ENCODE assay signal across 1 fruit fly cellular context in genomic region chr3R:10664942-10665341, dm6.
TF ChIP-seq lines count a peak whose summit lies in the region.

No protein-coding gene starts in this region.

TF ChIP-seq in whole organism, embryonic, 481 proteins besides CTCF, POLR2A, EP300 and RAD21 (continued from another document and continues in another):
- TF ChIP-seq CG1832 (GFP tag; optimal IDR thresholded peaks at IDR 0.05; lab: Kevin White, UChicago) (peak; percentile 92), sens (GFP tag; lab: Kevin White, UChicago) (peak; percentile 91), CG18619 (GFP tag; optimal IDR thresholded peaks at IDR 0.05; lab: Kevin White, UChicago) (peak; percentile 25), Gsc (GFP tag; IDR thresholded peaks at IDR 0.05; lab: Robert Waterston, UW) (no peak), H2.0 (GFP tag; IDR thresholded peaks at IDR 0.05; lab: Robert Waterston, UW) (peak; percentile 29), CG6765 (GFP tag; optimal IDR thresholded peaks at IDR 0.05; lab: Kevin White, UChicago) (peak; percentile 15), Atf6 (GFP tag; IDR thresholded peaks at IDR 0.05; lab: Robert Waterston, UW) (0 out of 2 replicates have a peak, but pooled peaks have one; percentile 22), CG11456 (GFP tag; IDR thresholded peaks at IDR 0.05; lab: Robert Waterston, UW) (peak; percentile 67; the same call in 2 of the 3 replicates), lmd (GFP tag; IDR thresholded peaks at IDR 0.05; lab: Robert Waterston, UW) (no peak), ham (GFP tag; IDR thresholded peaks at IDR 0.05; lab: Robert Waterston, UW) (no peak), bowl (GFP tag; IDR thresholded peaks at IDR 0.05; lab: Robert Waterston, UW) (no peak), Sry-β (GFP tag; optimal IDR thresholded peaks at IDR 0.05; lab: Kevin White, UChicago) (peak; percentile 31), CG18262 (tag; optimal IDR thresholded peaks at IDR 0.05; lab: Kevin White, UChicago) (peak; percentile 61), HLHmδ (GFP tag; optimal IDR thresholded peaks at IDR 0.05; lab: Kevin White, UChicago) (peak; percentile 85), da (GFP tag; optimal IDR thresholded peaks at IDR 0.05; lab: Kevin White, UChicago) (no peak), Trl (optimal IDR thresholded peaks at IDR 0.05; lab: Kevin White, UChicago) (no peak), Trl (GFP tag; optimal IDR thresholded peaks at IDR 0.05; lab: Kevin White, UChicago) (peak; percentile 44), CG8281 (tag; optimal IDR thresholded peaks at IDR 0.05; lab: Kevin White, UChicago) (peak; percentile 24), cg (GFP tag; optimal IDR thresholded peaks at IDR 0.05; lab: Kevin White, UChicago) (peak; percentile 29), Bgb (GFP tag; IDR thresholded peaks at IDR 0.05; lab: Robert Waterston, UW; ENCODE audit: partially characterized antibody) (peak; percentile 9; the same call in 1 of the 2 replicates), chm (GFP tag; IDR thresholded peaks at IDR 0.05; lab: Robert Waterston, UW) (peak; percentile 85), CG8388 (GFP tag; optimal IDR thresholded peaks at IDR 0.05; lab: Kevin White, UChicago) (peak; percentile 52), corto (GFP tag; optimal IDR thresholded peaks at IDR 0.05; lab: Kevin White, UChicago) (no peak), CG18764 (GFP tag; optimal IDR thresholded peaks at IDR 0.05; lab: Kevin White, UChicago) (peak; percentile 20), Usf (GFP tag; optimal IDR thresholded peaks at IDR 0.05; lab: Kevin White, UChicago) (no peak), slp2 (GFP tag; optimal IDR thresholded peaks at IDR 0.05; lab: Kevin White, UChicago) (peak; percentile 14), pum (GFP tag; optimal IDR thresholded peaks at IDR 0.05; lab: Kevin White, UChicago) (peak; percentile 20), disco-r (GFP tag; optimal IDR thresholded peaks at IDR 0.05; lab: Kevin White, UChicago) (no peak), caup (GFP tag; optimal IDR thresholded peaks at IDR 0.05; lab: Kevin White, UChicago; ENCODE audit: severe bottlenecking) (peak; percentile 56), bbx (GFP tag; IDR thresholded peaks at IDR 0.05; lab: Robert Waterston, UW; ENCODE audit: partially characterized antibody) (peak; percentile 43), lola (GFP tag; optimal IDR thresholded peaks at IDR 0.05; lab: Kevin White, UChicago) (peak in 1 of 3 experiments; percentile 17), kni (GFP tag; optimal IDR thresholded peaks at IDR 0.05; lab: Kevin White, UChicago) (peak; percentile 65), CHES-1-like (GFP tag; optimal IDR thresholded peaks at IDR 0.05; lab: Kevin White, UChicago) (peak; percentile 14), dimm (GFP tag; IDR thresholded peaks at IDR 0.05; lab: Robert Waterston, UW) (no peak), HLH3B (GFP tag; IDR thresholded peaks at IDR 0.05; lab: Robert Waterston, UW) (peak; percentile 49; the same call in 1 of the 2 replicates), Ets65A (GFP tag; lab: Kevin White, UChicago) (no peak), Med (GFP tag; lab: Kevin White, UChicago) (peak; percentile 91), Mrtf (GFP tag; IDR thresholded peaks at IDR 0.05; lab: Robert Waterston, UW) (peak; percentile 44; the same call in 1 of the 3 replicates), CG4730 (GFP tag; IDR thresholded peaks at IDR 0.05; lab: Robert Waterston, UW) (peak; percentile 50; the same call in 1 of the 2 replicates), org-1 (GFP tag; optimal IDR thresholded peaks at IDR 0.05; lab: Kevin White, UChicago) (peak; percentile 54), CoRest (tag; optimal IDR thresholded peaks at IDR 0.05; lab: Kevin White, UChicago) (peak; percentile 65), CG10366 (GFP tag; IDR thresholded peaks at IDR 0.05; lab: Robert Waterston, UW) (peak; percentile 32; the same call in 1 of the 2 replicates), Hmr (GFP tag; optimal IDR thresholded peaks at IDR 0.05; lab: Kevin White, UChicago) (peak; percentile 54), cwo (GFP tag; optimal IDR thresholded peaks at IDR 0.05; lab: Kevin White, UChicago) (peak; percentile 23), HmgD (GFP tag; optimal IDR thresholded peaks at IDR 0.05; lab: Kevin White, UChicago) (peak; percentile 37), br (optimal IDR thresholded peaks at IDR 0.05; lab: Kevin White, UChicago) (no peak), Hsf (GFP tag; optimal IDR thresholded peaks at IDR 0.05; lab: Kevin White, UChicago) (peak; percentile 23), CG10431 (GFP tag; optimal IDR thresholded peaks at IDR 0.05; lab: Kevin White, UChicago) (peak; percentile 76), zf30C (GFP tag; optimal IDR thresholded peaks at IDR 0.05; lab: Kevin White, UChicago) (peak; percentile 58), prd (optimal IDR thresholded peaks at IDR 0.05; lab: Kevin White, UChicago) (no peak), prd (GFP tag; IDR thresholded peaks at IDR 0.05; lab: Robert Waterston, UW) (peak; percentile 36; the same call in 1 of the 3 replicates), CG8478 (optimal IDR thresholded peaks at IDR 0.05; lab: Kevin White, UChicago) (peak; percentile 87), CG10209 (GFP tag; optimal IDR thresholded peaks at IDR 0.05; lab: Kevin White, UChicago) (peak; percentile 33), CG31224 (GFP tag; IDR thresholded peaks at IDR 0.05; lab: Robert Waterston, UW) (0 out of 2 replicates have a peak, but pooled peaks have one; percentile 35), CG4854 (GFP tag; optimal IDR thresholded peaks at IDR 0.05; lab: Kevin White, UChicago) (peak; percentile 17), ash1 (GFP tag; optimal IDR thresholded peaks at IDR 0.05; lab: Kevin White, UChicago) (peak; percentile 88), H15 (GFP tag; IDR thresholded peaks at IDR 0.05; lab: Robert Waterston, UW) (peak; percentile 54; the same call in 2 of the 3 replicates), Lim3 (GFP tag; IDR thresholded peaks at IDR 0.05; lab: Robert Waterston, UW) (no peak), Atf-2 (GFP tag; optimal IDR thresholded peaks at IDR 0.05; lab: Kevin White, UChicago) (no peak), bcd (GFP tag; optimal IDR thresholded peaks at IDR 0.05; lab: Kevin White, UChicago) (peak; percentile 38), NC2β (GFP tag; optimal IDR thresholded peaks at IDR 0.05; lab: Kevin White, UChicago) (peak; percentile 3), Blimp-1 (GFP tag; optimal IDR thresholded peaks at IDR 0.05; lab: Kevin White, UChicago) (peak; percentile 49), CG4707 (GFP tag; optimal IDR thresholded peaks at IDR 0.05; lab: Kevin White, UChicago) (peak; percentile 80), sd (tag; optimal IDR thresholded peaks at IDR 0.05; lab: Kevin White, UChicago) (peak; percentile 50), CG5953 (GFP tag; IDR thresholded peaks at IDR 0.05; lab: Robert Waterston, UW) (peak; percentile 49), CG7839 (tag; optimal IDR thresholded peaks at IDR 0.05; lab: Kevin White, UChicago) (peak; percentile 32), jing (GFP tag; optimal IDR thresholded peaks at IDR 0.05; lab: Kevin White, UChicago) (peak; percentile 81), Scr (GFP tag; IDR thresholded peaks at IDR 0.05; lab: Robert Waterston, UW; ENCODE audit: partially characterized antibody) (peak; percentile 12; the same call in 1 of the 2 replicates), CG3065 (GFP tag; optimal IDR thresholded peaks at IDR 0.05; lab: Kevin White, UChicago) (peak; percentile 68), otp (GFP tag; IDR thresholded peaks at IDR 0.05; lab: Robert Waterston, UW) (peak; percentile 77; the same call in 2 of the 3 replicates), Sox100B (GFP tag; optimal IDR thresholded peaks at IDR 0.05; lab: Kevin White, UChicago) (peak; percentile 45), Awh (GFP tag; IDR thresholded peaks at IDR 0.05; lab: Robert Waterston, UW) (peak; percentile 79), Oaz (GFP tag; IDR thresholded peaks at IDR 0.05; lab: Robert Waterston, UW) (peak; percentile 23; the same call in 1 of the 2 replicates), fd96Cb (tag; optimal IDR thresholded peaks at IDR 0.05; lab: Kevin White, UChicago) (peak; percentile 4), bsh (GFP tag; optimal IDR thresholded peaks at IDR 0.05; lab: Kevin White, UChicago) (peak; percentile 23 to 60), btn (GFP tag; optimal IDR thresholded peaks at IDR 0.05; lab: Kevin White, UChicago) (no peak), pfk (GFP tag; optimal IDR thresholded peaks at IDR 0.05; lab: Kevin White, UChicago) (no peak), CG12744 (GFP tag; optimal IDR thresholded peaks at IDR 0.05; lab: Kevin White, UChicago) (no peak), ATbp (GFP tag; optimal IDR thresholded peaks at IDR 0.05; lab: Kevin White, UChicago) (peak; percentile 69), Deaf1 (tag; optimal IDR thresholded peaks at IDR 0.05; lab: Kevin White, UChicago) (peak; percentile 64), Nf-YB (GFP tag; optimal IDR thresholded peaks at IDR 0.05; lab: Kevin White, UChicago) (peak; percentile 100), CG4424 (GFP tag; optimal IDR thresholded peaks at IDR 0.05; lab: Kevin White, UChicago) (peak; percentile 72), jumu (GFP tag; optimal IDR thresholded peaks at IDR 0.05; lab: Kevin White, UChicago) (peak; percentile 38), CG3838 (GFP tag; optimal IDR thresholded peaks at IDR 0.05; lab: Kevin White, UChicago) (no peak), CG3847 (GFP tag; IDR thresholded peaks at IDR 0.05; lab: Robert Waterston, UW) (peak; percentile 50), CG11504 (tag; optimal IDR thresholded peaks at IDR 0.05; lab: Kevin White, UChicago) (peak; percentile 58), CG12769 (tag; optimal IDR thresholded peaks at IDR 0.05; lab: Kevin White, UChicago) (peak; percentile 56), ato (GFP tag; IDR thresholded peaks at IDR 0.05; lab: Robert Waterston, UW; ENCODE audit: partially characterized antibody) (peak; percentile 13; the same call in 1 of the 2 replicates), CG17829 (tag; optimal IDR thresholded peaks at IDR 0.05; lab: Kevin White, UChicago) (peak; percentile 68), gsb (GFP tag; IDR thresholded peaks at IDR 0.05; lab: Robert Waterston, UW) (peak; percentile 39; the same call in 1 of the 2 replicates), CG16863 (GFP tag; optimal IDR thresholded peaks at IDR 0.05; lab: Kevin White, UChicago) (peak; percentile 48), so (GFP tag; IDR thresholded peaks at IDR 0.05; lab: Robert Waterston, UW) (peak; percentile 66; the same call in 2 of the 3 replicates), odd (GFP tag; optimal IDR thresholded peaks at IDR 0.05; lab: Kevin White, UChicago) (peak; percentile 74), rib (GFP tag; IDR thresholded peaks at IDR 0.05; lab: Robert Waterston, UW) (0 out of 2 replicates have a peak, but pooled peaks have one; percentile 57), vnd (GFP tag; IDR thresholded peaks at IDR 0.05; lab: Robert Waterston, UW; ENCODE audit: partially characterized antibody) (no peak), Sox102F (GFP tag; optimal IDR thresholded peaks at IDR 0.05; lab: Kevin White, UChicago) (peak; percentile 33), exex (tag; optimal IDR thresholded peaks at IDR 0.05; lab: Kevin White, UChicago) (no peak), CG17802 (tag; optimal IDR thresholded peaks at IDR 0.05; lab: Kevin White, UChicago) (peak; percentile 46), CG10267 (tag; optimal IDR thresholded peaks at IDR 0.05; lab: Kevin White, UChicago) (peak; percentile 34), Fer2 (tag; optimal IDR thresholded peaks at IDR 0.05; lab: Kevin White, UChicago) (peak; percentile 30), CG32532 (GFP tag; IDR thresholded peaks at IDR 0.05; lab: Robert Waterston, UW) (peak; percentile 53; the same call in 1 of the 2 replicates), CG6791 (GFP tag; IDR thresholded peaks at IDR 0.05; lab: Robert Waterston, UW; ENCODE audit: partially characterized antibody) (peak; percentile 40; the same call in 2 of the 3 replicates), CG8089 (GFP tag; optimal IDR thresholded peaks at IDR 0.05; lab: Kevin White, UChicago) (peak; percentile 48), wek (GFP tag; optimal IDR thresholded peaks at IDR 0.05; lab: Kevin White, UChicago) (peak; percentile 55), chinmo (GFP tag; IDR thresholded peaks at IDR 0.05; lab: Robert Waterston, UW; ENCODE audit: partially characterized antibody) (peak; percentile 98), YL-1 (GFP tag; optimal IDR thresholded peaks at IDR 0.05; lab: Kevin White, UChicago) (peak; percentile 10), CG10979 (tag; optimal IDR thresholded peaks at IDR 0.05; lab: Kevin White, UChicago) (peak; percentile 68), salm (tag; optimal IDR thresholded peaks at IDR 0.05; lab: Kevin White, UChicago) (peak; percentile 13), fd102C (GFP tag; optimal IDR thresholded peaks at IDR 0.05; lab: Kevin White, UChicago) (peak; percentile 53), CG7987 (GFP tag; optimal IDR thresholded peaks at IDR 0.05; lab: Kevin White, UChicago) (peak; percentile 60), CG14710 (tag; optimal IDR thresholded peaks at IDR 0.05; lab: Kevin White, UChicago) (peak; percentile 36), Mes4 (GFP tag; optimal IDR thresholded peaks at IDR 0.05; lab: Kevin White, UChicago) (peak; percentile 60), CG9727 (GFP tag; optimal IDR thresholded peaks at IDR 0.05; lab: Kevin White, UChicago) (peak; percentile 62), CG10654 (GFP tag; optimal IDR thresholded peaks at IDR 0.05; lab: Kevin White, UChicago) (peak; percentile 4), B-H2 (GFP tag; optimal IDR thresholded peaks at IDR 0.05; lab: Kevin White, UChicago) (no peak), psq (GFP tag; optimal IDR thresholded peaks at IDR 0.05; lab: Kevin White, UChicago) (peak; percentile 25), CG11398 (GFP tag; optimal IDR thresholded peaks at IDR 0.05; lab: Kevin White, UChicago) (peak; percentile 42), CG2116 (GFP tag; optimal IDR thresholded peaks at IDR 0.05; lab: Kevin White, UChicago) (peak; percentile 28), sob (GFP tag; IDR thresholded peaks at IDR 0.05; lab: Robert Waterston, UW) (peak; percentile 63), tgo (GFP tag; IDR thresholded peaks at IDR 0.05; lab: Robert Waterston, UW) (peak; percentile 44), Atf3 (GFP tag; optimal IDR thresholded peaks at IDR 0.05; lab: Kevin White, UChicago) (peak; percentile 46), CG32767 (GFP tag; IDR thresholded peaks at IDR 0.05; lab: Robert Waterston, UW) (0 out of 2 replicates have a peak, but pooled peaks have one; percentile 49), Lhr (GFP tag; optimal IDR thresholded peaks at IDR 0.05; lab: Kevin White, UChicago) (peak; percentile 50), CG1233 (GFP tag; optimal IDR thresholded peaks at IDR 0.05; lab: Kevin White, UChicago) (peak; percentile 68), Chrac-16 (GFP tag; optimal IDR thresholded peaks at IDR 0.05; lab: Kevin White, UChicago) (peak; percentile 45), Dek (tag; optimal IDR thresholded peaks at IDR 0.05; lab: Kevin White, UChicago) (no peak), Hr51 (GFP tag; optimal IDR thresholded peaks at IDR 0.05; lab: Kevin White, UChicago) (peak in 1 of 2 experiments; percentile 42), Side (GFP tag; optimal IDR thresholded peaks at IDR 0.05; lab: Kevin White, UChicago) (peak; percentile 69)
